Worm (Caenorhabditis elegans) whole organism, young adult: ENCODE results near the gene C05C8.1.

Experiments used
- B0019.2 ChIP-seq: fragments of 200-800 bp; sonication (Bioruptor generic); conservative IDR thresholded peaks from 2 replicates; pipeline ENCODE4 v1.3.6; 2022; ENCODE audit warnings: missing genetic modification reagents, missing genetic modification characterization, missing compliant biosample characterization
- B0035.1 ChIP-seq: sonication (generic microtip); optimal IDR thresholded peaks from 2 replicates; lab custom pipeline; 2016; ENCODE audit warnings: missing genetic modification characterization, mild to moderate bottlenecking, missing compliant biosample characterization, missing genotype, missing genetic modification reagents
- B0261.1 ChIP-seq: sonication (generic microtip); optimal IDR thresholded peaks from 2 replicates; lab custom pipeline; 2016; ENCODE audit warnings: mild to moderate bottlenecking, missing genetic modification characterization, moderate library complexity, missing compliant biosample characterization
- F37B4.10 ChIP-seq: fragments of 200-800 bp; sonication (Bioruptor generic); IDR thresholded peaks from 2 replicates; pipeline ENCODE4 v1.3.6; 2022; ENCODE audit warnings: missing genetic modification characterization, missing compliant biosample characterization
- F39B2.1 ChIP-seq: fragments of 200-800 bp; sonication (Bioruptor generic); IDR thresholded peaks from 2 replicates; pipeline ENCODE4 v1.3.6; 2022; ENCODE audit warnings: missing genetic modification reagents, missing genetic modification characterization, missing compliant biosample characterization
- F57A8.1 ChIP-seq: fragments of 200-800 bp; sonication (Bioruptor generic); optimal IDR thresholded peaks from 2 replicates; lab custom pipeline; 2018; ENCODE audit warnings: mild to moderate bottlenecking, missing genetic modification characterization, moderate library complexity, missing compliant biosample characterization
- K11D2.4 ChIP-seq: fragments of 200-800 bp; sonication (Bioruptor generic); IDR thresholded peaks from 2 replicates; pipeline ENCODE4 v1.3.6; 2022; ENCODE audit warnings: missing genetic modification reagents, missing genetic modification characterization, missing compliant biosample characterization
- T07F8.4 ChIP-seq: sonication (generic microtip); optimal IDR thresholded peaks from 2 replicates; lab custom pipeline; 2016; ENCODE audit warnings: mild to moderate bottlenecking, missing genetic modification characterization, moderate library complexity, missing compliant biosample characterization
- T26A5.8 ChIP-seq: sonication (generic microtip); optimal IDR thresholded peaks from 2 replicates; lab custom pipeline; 2016; ENCODE audit warnings: missing genetic modification characterization, missing compliant biosample characterization
- Y53F4B.3 ChIP-seq: fragments of 200-800 bp; sonication (Bioruptor generic); IDR thresholded peaks from 2 replicates; pipeline ENCODE4 v1.3.6; 2022; ENCODE audit warnings: missing genetic modification reagents, missing genetic modification characterization, missing compliant biosample characterization
- Y53G8AR.9 ChIP-seq: fragments of 200-800 bp; sonication (Bioruptor generic); conservative IDR thresholded peaks from 2 replicates; pipeline ENCODE4 v1.3.6; 2022; ENCODE audit warnings: missing genetic modification reagents, missing genetic modification characterization, missing compliant biosample characterization
- Y67H2A.10 ChIP-seq: fragments of 200-800 bp; sonication (Bioruptor generic); conservative IDR thresholded peaks from 2 replicates; pipeline ENCODE4 v1.3.6; 2022; ENCODE audit warnings: missing genetic modification reagents, missing genetic modification characterization, missing compliant biosample characterization
- ZK185.1 ChIP-seq: sonication (generic microtip); optimal IDR thresholded peaks from 2 replicates; lab custom pipeline; 2016; ENCODE audit warnings: mild to moderate bottlenecking, missing genetic modification characterization, missing compliant biosample characterization; ENCODE audit not compliant: poor library complexity, severe bottlenecking
- aptf-3 ChIP-seq: fragments of 200-800 bp; sonication (Bioruptor generic); IDR thresholded peaks from 2 replicates; pipeline ENCODE4 v1.3.6; 2022; ENCODE audit warnings: missing genetic modification characterization, missing compliant biosample characterization
- atf-7 ChIP-seq: sonication (generic microtip); optimal IDR thresholded peaks from 2 replicates; lab custom pipeline; 2017; ENCODE audit warnings: mild to moderate bottlenecking, missing genetic modification characterization, missing compliant biosample characterization
- bed-1 ChIP-seq: fragments of 200-800 bp; sonication (Bioruptor generic); IDR thresholded peaks from 2 replicates; pipeline ENCODE4 v1.3.6; 2022; ENCODE audit warnings: missing genetic modification reagents, missing genetic modification characterization, missing compliant biosample characterization
- ceh-100 ChIP-seq: fragments of 200-800 bp; sonication (Bioruptor generic); IDR thresholded peaks from 2 replicates; pipeline ENCODE4 v1.3.6; 2022; ENCODE audit warnings: missing genetic modification reagents, missing genetic modification characterization, missing compliant biosample characterization
- dox-1 ChIP-seq: fragments of 200-800 bp; sonication (Bioruptor generic); IDR thresholded peaks from 2 replicates; pipeline ENCODE4 v1.3.6; 2022; ENCODE audit warnings: missing genetic modification reagents, missing genetic modification characterization, missing compliant biosample characterization
- egl-44 ChIP-seq: fragments of 200-800 bp; sonication (Bioruptor generic); IDR thresholded peaks from 2 replicates; pipeline ENCODE4 v1.3.6; 2022; ENCODE audit warnings: missing genetic modification reagents, missing genetic modification characterization, missing compliant biosample characterization
- ekl-4 ChIP-seq: fragments of 200-800 bp; sonication (Bioruptor generic); IDR thresholded peaks from 2 replicates; pipeline ENCODE4 v1.3.6; 2022; ENCODE audit warnings: missing genetic modification reagents, missing genetic modification characterization, missing compliant biosample characterization
- gei-17 ChIP-seq: fragments of 200-800 bp; sonication (Bioruptor generic); optimal IDR thresholded peaks from 2 replicates; lab custom pipeline; 2018; ENCODE audit warnings: mild to moderate bottlenecking, missing genetic modification characterization, missing compliant biosample characterization
- him-1 ChIP-seq: sonication (generic microtip); optimal IDR thresholded peaks from 2 replicates; lab custom pipeline; 2016; ENCODE audit warnings: missing genotype, missing genetic modification reagents, missing genetic modification characterization, missing compliant biosample characterization
- hlh-26 ChIP-seq: fragments of 200-800 bp; sonication (Bioruptor generic); conservative IDR thresholded peaks from 2 replicates; pipeline ENCODE4 v1.3.6; 2022; ENCODE audit warnings: missing genetic modification reagents, missing genetic modification characterization, missing compliant biosample characterization
- hmg-1.2 ChIP-seq: fragments of 200-800 bp; sonication (Bioruptor generic); IDR thresholded peaks from 2 replicates; pipeline ENCODE4 v1.3.6; 2022; ENCODE audit warnings: missing genetic modification reagents, missing genetic modification characterization, missing compliant biosample characterization
- hmg-20 ChIP-seq: fragments of 200-800 bp; sonication (Bioruptor generic); IDR thresholded peaks from 2 replicates; pipeline ENCODE4 v1.3.6; 2022; ENCODE audit warnings: missing genetic modification reagents, missing genetic modification characterization, missing compliant biosample characterization
- hsf-1 ChIP-seq: fragments of 200-800 bp; sonication (Bioruptor generic); IDR thresholded peaks from 2 replicates; pipeline ENCODE4 v1.3.6; 2022; ENCODE audit warnings: missing genetic modification reagents, missing genetic modification characterization, missing compliant biosample characterization
- let-526 ChIP-seq: fragments of 200-800 bp; sonication (Bioruptor generic); IDR thresholded peaks from 2 replicates; pipeline ENCODE4 v1.3.6; 2022; ENCODE audit warnings: missing genetic modification reagents, missing genetic modification characterization, missing compliant biosample characterization
- lin-26 ChIP-seq: fragments of 200-800 bp; sonication (Bioruptor generic); IDR thresholded peaks from 2 replicates; pipeline ENCODE4 v1.3.6; 2022; ENCODE audit warnings: missing genetic modification reagents, missing genetic modification characterization, missing compliant biosample characterization
- lin-40 ChIP-seq: sonication (generic microtip); optimal IDR thresholded peaks from 2 replicates; lab custom pipeline; 2016; ENCODE audit warnings: missing genetic modification characterization, mild to moderate bottlenecking, missing compliant biosample characterization, missing genotype, missing genetic modification reagents
- lir-1 ChIP-seq: fragments of 200-800 bp; sonication (Bioruptor generic); conservative IDR thresholded peaks from 2 replicates; pipeline ENCODE4 v1.3.6; 2022; ENCODE audit warnings: missing genetic modification reagents, missing genetic modification characterization, missing compliant biosample characterization
- madf-10 ChIP-seq: sonication (generic microtip); optimal IDR thresholded peaks from 2 replicates; lab custom pipeline; 2016; ENCODE audit warnings: mild to moderate bottlenecking, missing genetic modification characterization, missing compliant biosample characterization
- madf-3 ChIP-seq: fragments of 200-800 bp; sonication (Bioruptor generic); IDR thresholded peaks from 2 replicates; pipeline ENCODE4 v1.3.6; 2022; ENCODE audit warnings: missing genetic modification reagents, missing genetic modification characterization, missing compliant biosample characterization
- mel-28 ChIP-seq: sonication (generic microtip); optimal IDR thresholded peaks from 2 replicates; lab custom pipeline; 2016; ENCODE audit warnings: borderline replicate concordance, mild to moderate bottlenecking, missing genetic modification characterization, missing compliant biosample characterization
- mes-4 ChIP-seq: sonication (generic microtip); optimal IDR thresholded peaks from 2 replicates; lab custom pipeline; 2016; ENCODE audit warnings: missing genotype, missing genetic modification characterization, missing compliant biosample characterization
- nfya-1 ChIP-seq: sonication (generic microtip); optimal IDR thresholded peaks from 2 replicates; lab custom pipeline; 2017; ENCODE audit warnings: antibody characterized with exemption, missing compliant biosample characterization, missing genetic modification characterization, borderline replicate concordance; ENCODE audit not compliant: insufficient read depth
- nfya-2 ChIP-seq: fragments of 200-800 bp; sonication (Bioruptor generic); IDR thresholded peaks from 2 replicates; pipeline ENCODE4 v1.3.6; 2022; ENCODE audit warnings: missing genetic modification reagents, missing genetic modification characterization, missing compliant biosample characterization
- nhr-179 ChIP-seq: sonication (generic microtip); optimal IDR thresholded peaks from 2 replicates; lab custom pipeline; 2016; ENCODE audit warnings: mild to moderate bottlenecking, missing genetic modification characterization, missing compliant biosample characterization
- nhr-27 ChIP-seq: fragments of 200-800 bp; sonication (Bioruptor generic); optimal IDR thresholded peaks from 2 replicates; lab custom pipeline; 2018; ENCODE audit warnings: mild to moderate bottlenecking, missing genetic modification characterization, moderate library complexity, missing compliant biosample characterization
- nhr-90 ChIP-seq: sonication (generic microtip); optimal IDR thresholded peaks from 2 replicates; lab custom pipeline; 2016; ENCODE audit warnings: missing genotype, mild to moderate bottlenecking, missing genetic modification characterization, missing compliant biosample characterization
- rec-8 ChIP-seq, 2 experiments: sonication (generic microtip); optimal IDR thresholded peaks; 2 replicates each; lab custom pipeline; 2016; ENCODE audit warnings: mild to moderate bottlenecking in 2 of 2, missing genetic modification characterization in 2 of 2, missing genetic modification reagents in 2 of 2, missing genotype in 2 of 2, missing biosample characterization in 1 of 2, missing compliant biosample characterization in 1 of 2, moderate library complexity in 1 of 2
- somi-1 ChIP-seq: fragments of 200-800 bp; sonication (Bioruptor generic); optimal IDR thresholded peaks from 2 replicates; lab custom pipeline; 2018; ENCODE audit warnings: mild to moderate bottlenecking, missing genetic modification characterization, missing compliant biosample characterization
- sptf-2 ChIP-seq: fragments of 200-800 bp; sonication (Bioruptor generic); optimal IDR thresholded peaks from 2 replicates; lab custom pipeline; 2018; ENCODE audit warnings: mild to moderate bottlenecking, missing genetic modification characterization, missing compliant biosample characterization
- unc-130 ChIP-seq: sonication (generic microtip); optimal IDR thresholded peaks from 2 replicates; lab custom pipeline; 2016; ENCODE audit warnings: missing genetic modification reagents, missing genetic modification characterization, missing compliant biosample characterization
- xnd-1 ChIP-seq: sonication (generic microtip); optimal IDR thresholded peaks from 2 replicates; lab custom pipeline; 2016; ENCODE audit warnings: missing genotype, missing genetic modification reagents, missing genetic modification characterization, missing compliant biosample characterization
- zfh-2 ChIP-seq: fragments of 200-800 bp; sonication (Bioruptor generic); conservative IDR thresholded peaks from 2 replicates; pipeline ENCODE4 v1.3.6; 2022; ENCODE audit warnings: missing genetic modification reagents, missing genetic modification characterization, missing compliant biosample characterization
- ztf-18 ChIP-seq: sonication (generic microtip); optimal IDR thresholded peaks from 2 replicates; lab custom pipeline; 2016; ENCODE audit warnings: missing genotype, mild to moderate bottlenecking, missing genetic modification characterization, missing compliant biosample characterization
- ztf-25 ChIP-seq: fragments of 200-800 bp; sonication (Bioruptor generic); IDR thresholded peaks from 2 replicates; pipeline ENCODE4 v1.3.6; 2022; ENCODE audit warnings: missing genetic modification reagents, missing genetic modification characterization, missing compliant biosample characterization
- ztf-3 ChIP-seq: fragments of 200-800 bp; sonication (Bioruptor generic); optimal IDR thresholded peaks from 2 replicates; lab custom pipeline; 2018; ENCODE audit warnings: mild to moderate bottlenecking, missing genetic modification characterization, missing compliant biosample characterization

The C05C8.1 gene

ce11 chrV:7196498-7196966 is 43.0 kb upstream of the C05C8.1 start, which contains the start of gene F09G2.2 (continued):
- TF ChIP-seq nfya-2 (GFP tag; lab: Robert Waterston, UW) (no peak), nhr-179 (tag; lab: Kevin White, UChicago) (no peak), B0019.2 (GFP tag; lab: Robert Waterston, UW) (0 out of 2 replicates have a peak, but pooled peaks have one; percentile 53), sptf-2 (GFP tag; lab: Kevin White, UChicago) (no peak), hlh-26 (no peak), nhr-27 (no peak), Y53G8AR.9 (GFP tag; lab: Robert Waterston, UW) (peak; percentile 92), ekl-4 (peak; percentile 96), him-1 (peak; percentile 55), ztf-25 (GFP tag; lab: Robert Waterston, UW) (0 out of 2 replicates have a peak, but pooled peaks have one; percentile 40), Y67H2A.10 (GFP tag; lab: Robert Waterston, UW) (peak; percentile 76; the same call in 1 of the 2 replicates), rec-8 (tag; optimal IDR thresholded peaks at IDR 0.05; lab: Kevin White, UChicago) (no peak), F57A8.1 (GFP tag; lab: Kevin White, UChicago) (no peak), mel-28 (tag; lab: Kevin White, UChicago) (no peak), F37B4.10 (GFP tag; lab: Robert Waterston, UW) (no peak), K11D2.4 (peak; percentile 72), let-526 (peak; percentile 56; the same call in 1 of the 2 replicates), F39B2.1 (no peak), xnd-1 (tag; lab: Kevin White, UChicago) (peak; percentile 77), unc-130 (GFP tag; lab: Kevin White, UChicago) (peak; percentile 32), nfya-1 (tag; lab: Kevin White, UChicago) (no peak), atf-7 (tag; lab: Kevin White, UChicago) (peak; percentile 14), bed-1 (no peak), mes-4 (tag; lab: Kevin White, UChicago) (no peak), madf-3 (GFP tag; lab: Robert Waterston, UW) (peak; percentile 100), ztf-18 (tag; lab: Kevin White, UChicago) (peak; percentile 70), nhr-90 (tag; lab: Kevin White, UChicago) (peak; percentile 8), ceh-100 (GFP tag; lab: Robert Waterston, UW) (peak; percentile 71), lin-40 (tag; lab: Kevin White, UChicago) (peak; percentile 86), hmg-20 (0 out of 2 replicates have a peak, but pooled peaks have one; percentile 48), lin-26 (GFP tag; lab: Robert Waterston, UW) (no peak), hmg-1.2 (GFP tag; lab: Robert Waterston, UW) (peak; percentile 99), T07F8.4 (tag; lab: Kevin White, UChicago) (no peak), lir-1 (GFP tag; lab: Robert Waterston, UW) (peak; percentile 84), B0035.1 (tag; lab: Kevin White, UChicago) (peak; percentile 0), B0261.1 (tag; lab: Kevin White, UChicago) (no peak), Y53F4B.3 (GFP tag; lab: Robert Waterston, UW) (0 out of 2 replicates have a peak, but pooled peaks have one; percentile 10), T26A5.8 (no peak), zfh-2 (GFP tag; lab: Robert Waterston, UW) (peak; percentile 90), egl-44 (GFP tag; lab: Robert Waterston, UW) (peak; percentile 52; the same call in 1 of the 2 replicates), gei-17 (peak; percentile 42), ZK185.1 (peak; percentile 68), aptf-3 (GFP tag; lab: Robert Waterston, UW) (no peak), ztf-3 (GFP tag; lab: Kevin White, UChicago) (no peak), somi-1 (peak; percentile 44), madf-10 (tag; lab: Kevin White, UChicago) (peak; percentile 78), hsf-1 (GFP tag; lab: Robert Waterston, UW) (peak; percentile 72; the same call in 1 of the 2 replicates), dox-1 (GFP tag; lab: Robert Waterston, UW) (peak; percentile 96)
